Worm (Caenorhabditis elegans) whole organism, midembryonic: Measurements from ENCODE around the gene sri-65.
A peak's percentile ranks its signal among the peaks of the same experiment; 100 is the strongest.

Source experiments
- T22C8.4 ChIP-seq: fragments of 200-800 bp; sonication (Bioruptor generic); IDR thresholded peaks from 2 replicates; pipeline ENCODE4 v1.3.6; 2022; ENCODE audit warnings: missing genetic modification characterization, missing compliant biosample characterization
- cog-1 ChIP-seq: sonication (generic microtip); optimal IDR thresholded peaks from 2 replicates; lab custom pipeline; 2016; ENCODE audit warnings: missing genetic modification characterization, missing compliant biosample characterization
- flt-1 ChIP-seq: fragments of 200-800 bp; sonication (Bioruptor generic); IDR thresholded peaks from 2 replicates; pipeline ENCODE4 v1.3.6; 2022; ENCODE audit warnings: missing genetic modification characterization, missing compliant biosample characterization
- klf-2 ChIP-seq: fragments of 200-800 bp; sonication (Bioruptor generic); conservative IDR thresholded peaks from 2 replicates; pipeline ENCODE4 v1.3.6; 2022; ENCODE audit warnings: missing genetic modification reagents, missing genetic modification characterization, missing compliant biosample characterization
- med-1 ChIP-seq: sonication (generic microtip); optimal IDR thresholded peaks from 2 replicates; lab custom pipeline; 2017; ENCODE audit warnings: missing genetic modification characterization, mild to moderate bottlenecking, missing compliant biosample characterization, antibody characterized with exemption, missing genetic modification reagents; ENCODE audit not compliant: insufficient read depth
- ref-1 ChIP-seq: fragments of 200-800 bp; sonication (Bioruptor generic); conservative IDR thresholded peaks from 2 replicates; pipeline ENCODE4 v1.3.6; 2022; ENCODE audit warnings: missing genetic modification reagents, missing genetic modification characterization, missing compliant biosample characterization
- tab-1 ChIP-seq: fragments of 200-800 bp; sonication (Bioruptor generic); IDR thresholded peaks from 2 replicates; pipeline ENCODE4 v1.3.6; 2022; ENCODE audit warnings: missing genetic modification characterization, missing compliant biosample characterization
- ztf-23 ChIP-seq: fragments of 200-800 bp; sonication (Bioruptor generic); IDR thresholded peaks from 2 replicates; pipeline ENCODE4 v1.3.6; 2022; ENCODE audit warnings: missing genetic modification reagents, missing genetic modification characterization, missing compliant biosample characterization
- ztf-29 ChIP-seq: fragments of 200-800 bp; sonication (Bioruptor generic); IDR thresholded peaks from 2 replicates; pipeline ENCODE4 v1.3.6; 2022; ENCODE audit warnings: missing genetic modification reagents, missing genetic modification characterization, missing compliant biosample characterization

The sri-65 gene

ce11 chrV:16357253-16357652 is 30.9 kb downstream of the sri-65 start, which contains the start of gene pptr-1:
Gene pptr-1 (plus strand): TSS chrV:16357521.
- peak; percentile 22; the same call in 1 of the 2 replicates for TF ChIP-seq T22C8.4 (GFP tag; lab: Robert Waterston, UW)
- no peak for TF ChIP-seq tab-1 (GFP tag; lab: Robert Waterston, UW)

DNA sequence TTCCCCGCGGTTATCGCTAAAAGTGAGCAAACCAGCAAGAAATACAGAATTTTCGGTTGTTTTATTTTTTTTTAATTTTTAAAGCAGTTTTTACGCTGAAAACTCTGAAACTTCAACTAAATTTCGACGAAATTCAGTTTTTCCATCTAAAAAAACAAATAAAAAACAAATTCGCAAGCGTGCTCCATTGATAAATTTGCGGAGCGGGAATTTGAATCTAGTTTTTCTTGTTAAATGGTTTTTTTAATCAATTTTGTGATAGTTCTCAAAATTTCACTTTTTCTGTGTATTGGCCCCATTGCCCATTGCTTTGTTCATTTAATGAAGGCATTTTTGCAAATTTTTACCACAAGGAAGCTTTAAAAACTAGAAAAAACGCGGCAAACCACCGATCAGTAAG is 31.4 kb downstream of the sri-65 start:
- no peak for TF ChIP-seq med-1 (GFP tag; lab: Kevin White, UChicago)

DNA sequence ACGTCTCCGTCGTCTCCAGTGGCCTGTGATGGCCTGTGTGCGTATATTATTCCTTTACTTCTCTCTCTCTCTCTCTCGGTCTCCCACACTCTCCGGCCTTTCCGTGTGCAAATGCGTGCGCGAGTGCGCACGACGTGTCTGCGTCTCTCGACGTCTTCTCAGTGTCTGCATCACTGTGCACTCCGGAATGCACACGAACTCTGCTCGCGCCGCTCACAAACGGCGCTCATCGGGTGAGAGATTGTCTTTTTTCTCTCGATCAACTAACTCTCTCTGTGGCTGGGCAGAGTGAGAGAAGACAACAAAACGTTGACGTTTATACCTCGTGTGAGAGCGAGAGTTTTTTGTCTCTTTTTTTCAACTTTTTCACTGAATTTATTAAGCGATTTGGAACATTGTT is 32.2 kb downstream of the sri-65 start:
- TF ChIP-seq klf-2 (no peak), med-1 (GFP tag; lab: Kevin White, UChicago) (no peak), T22C8.4 (GFP tag; lab: Robert Waterston, UW) (no peak), ztf-23 (GFP tag; lab: Robert Waterston, UW) (no peak), ref-1 (GFP tag; lab: Robert Waterston, UW) (no peak), cog-1 (peak; percentile 71), tab-1 (GFP tag; lab: Robert Waterston, UW) (no peak), flt-1 (GFP tag; lab: Robert Waterston, UW) (peak; percentile 79), ztf-29 (GFP tag; lab: Robert Waterston, UW) (no peak)

DNA sequence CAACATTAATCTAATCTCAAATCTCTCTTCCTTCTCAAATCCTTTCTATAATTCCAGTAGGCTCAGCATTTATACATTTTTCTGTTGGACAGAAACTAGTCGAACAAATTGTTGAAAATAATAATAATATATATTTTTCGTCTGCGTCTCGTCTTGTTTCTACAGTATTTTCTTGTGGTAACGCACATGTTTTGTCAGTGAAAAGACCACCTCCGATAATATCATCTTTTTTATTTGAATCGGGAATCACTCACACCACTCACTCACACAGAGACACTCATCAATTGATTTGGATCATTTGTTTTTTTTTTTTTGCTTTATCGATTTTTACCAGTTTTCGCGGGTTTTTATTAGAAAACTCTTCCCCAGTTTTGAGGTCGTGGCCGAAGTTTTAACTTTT is 33.5 kb downstream of the sri-65 start:
- no peak for TF ChIP-seq ztf-23 (GFP tag; lab: Robert Waterston, UW)
- no peak for TF ChIP-seq cog-1
- TF ChIP-seq tab-1 (GFP tag; lab: Robert Waterston, UW) = no peak
- TF ChIP-seq flt-1 (GFP tag; lab: Robert Waterston, UW) = no peak
- TF ChIP-seq ztf-29 (GFP tag; lab: Robert Waterston, UW) = no peak
- TF ChIP-seq klf-2 = no peak

DNA sequence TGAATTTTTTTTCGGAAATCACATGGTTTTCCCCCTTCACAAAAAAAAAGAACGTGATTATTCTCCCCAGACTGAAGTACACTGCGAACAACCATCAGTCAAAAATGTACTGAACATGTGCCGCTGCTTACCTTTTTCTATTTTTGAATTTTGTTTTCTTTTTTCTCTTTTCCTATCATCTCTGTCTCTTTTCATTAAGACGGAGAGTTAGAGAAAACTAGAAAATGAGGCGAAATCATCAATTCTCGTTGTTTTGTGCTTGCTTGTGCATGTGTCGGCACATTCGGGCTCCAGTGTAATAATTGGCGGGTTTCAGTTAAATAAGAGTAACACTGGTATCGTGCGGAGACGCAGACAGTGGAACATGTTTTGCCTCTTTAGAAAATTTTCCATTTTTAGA is 35.9 kb downstream of the sri-65 start:
- TF ChIP-seq ztf-29 (GFP tag; lab: Robert Waterston, UW) (no peak), ref-1 (GFP tag; lab: Robert Waterston, UW) (no peak), flt-1 (GFP tag; lab: Robert Waterston, UW) (no peak), med-1 (GFP tag; lab: Kevin White, UChicago) (no peak)

DNA sequence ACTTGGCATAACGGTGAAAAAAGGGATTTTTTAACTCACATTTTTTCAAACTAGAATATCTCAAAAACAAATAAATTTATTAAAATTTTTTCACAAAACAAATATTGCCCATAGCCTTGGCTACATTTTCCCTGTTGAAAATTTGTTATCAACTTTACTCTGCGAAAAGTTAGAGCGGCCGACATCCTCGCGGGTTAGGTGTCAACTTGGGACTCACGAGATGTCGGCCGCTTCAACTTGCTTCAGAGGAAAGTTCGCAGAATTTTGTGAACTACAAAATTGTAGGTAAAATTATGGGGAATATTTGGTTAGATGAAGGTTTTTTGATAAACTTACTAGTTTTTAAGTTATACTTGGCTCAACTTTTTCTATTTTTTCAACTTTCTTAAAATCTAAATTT is 36.4 kb downstream of the sri-65 start:
- TF ChIP-seq cog-1 = no peak
- TF ChIP-seq T22C8.4 (GFP tag; lab: Robert Waterston, UW) = no peak
- no peak for TF ChIP-seq flt-1 (GFP tag; lab: Robert Waterston, UW)
- TF ChIP-seq tab-1 (GFP tag; lab: Robert Waterston, UW) = no peak
- TF ChIP-seq ztf-29 (GFP tag; lab: Robert Waterston, UW) = no peak
- no peak for TF ChIP-seq med-1 (GFP tag; lab: Kevin White, UChicago)
- no peak for TF ChIP-seq ztf-23 (GFP tag; lab: Robert Waterston, UW)
- TF ChIP-seq klf-2 = no peak
- TF ChIP-seq ref-1 (GFP tag; lab: Robert Waterston, UW) = no peak

DNA sequence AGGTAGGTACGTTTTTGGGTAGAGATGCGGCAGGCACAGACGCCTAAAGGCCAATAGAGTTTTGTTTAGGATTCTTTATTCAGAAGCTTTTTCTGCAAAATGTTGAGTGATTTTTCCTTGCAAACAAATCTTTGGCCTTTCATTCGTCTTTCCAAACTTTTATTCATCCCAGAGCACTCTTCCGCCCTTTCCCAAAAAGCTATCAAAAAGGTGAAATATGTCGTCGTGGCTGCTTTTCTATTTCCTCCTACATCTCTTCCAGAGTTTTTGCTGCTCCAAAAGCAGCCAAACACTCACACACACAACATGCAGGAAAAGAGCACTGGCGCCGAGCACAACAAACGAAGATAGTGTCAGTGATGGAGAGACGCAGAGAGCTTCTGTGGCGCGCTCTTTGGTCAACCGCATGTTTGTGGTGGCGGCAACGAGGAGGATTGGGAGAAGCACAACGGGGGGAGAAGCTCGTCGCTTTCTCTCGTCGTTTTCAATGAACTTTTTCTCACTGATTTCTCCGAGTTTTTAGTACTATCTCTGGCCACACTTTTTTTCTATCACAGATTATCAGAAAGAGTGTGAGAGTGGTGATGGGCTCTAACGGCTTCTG is 37.3 kb downstream of the sri-65 start:
- TF ChIP-seq cog-1 (no peak), flt-1 (GFP tag; lab: Robert Waterston, UW) (no peak), med-1 (GFP tag; lab: Kevin White, UChicago) (no peak), T22C8.4 (GFP tag; lab: Robert Waterston, UW) (no peak), tab-1 (GFP tag; lab: Robert Waterston, UW) (no peak), klf-2 (no peak), ztf-29 (GFP tag; lab: Robert Waterston, UW) (no peak), ztf-23 (GFP tag; lab: Robert Waterston, UW) (no peak), ref-1 (GFP tag; lab: Robert Waterston, UW) (no peak)

- no peak for TF ChIP-seq tab-1 (GFP tag; lab: Robert Waterston, UW)
- TF ChIP-seq ref-1 (GFP tag; lab: Robert Waterston, UW) = no peak
- TF ChIP-seq flt-1 (GFP tag; lab: Robert Waterston, UW) = no peak
- TF ChIP-seq ztf-23 (GFP tag; lab: Robert Waterston, UW) = no peak
- TF ChIP-seq T22C8.4 (GFP tag; lab: Robert Waterston, UW) = no peak
- TF ChIP-seq klf-2 = no peak
- TF ChIP-seq ztf-29 (GFP tag; lab: Robert Waterston, UW) = no peak
- no peak for TF ChIP-seq med-1 (GFP tag; lab: Kevin White, UChicago)
- no peak for TF ChIP-seq cog-1
These were observed 38.1 kb downstream of the sri-65 start for ce11 chrV:16350061-16350460.

DNA sequence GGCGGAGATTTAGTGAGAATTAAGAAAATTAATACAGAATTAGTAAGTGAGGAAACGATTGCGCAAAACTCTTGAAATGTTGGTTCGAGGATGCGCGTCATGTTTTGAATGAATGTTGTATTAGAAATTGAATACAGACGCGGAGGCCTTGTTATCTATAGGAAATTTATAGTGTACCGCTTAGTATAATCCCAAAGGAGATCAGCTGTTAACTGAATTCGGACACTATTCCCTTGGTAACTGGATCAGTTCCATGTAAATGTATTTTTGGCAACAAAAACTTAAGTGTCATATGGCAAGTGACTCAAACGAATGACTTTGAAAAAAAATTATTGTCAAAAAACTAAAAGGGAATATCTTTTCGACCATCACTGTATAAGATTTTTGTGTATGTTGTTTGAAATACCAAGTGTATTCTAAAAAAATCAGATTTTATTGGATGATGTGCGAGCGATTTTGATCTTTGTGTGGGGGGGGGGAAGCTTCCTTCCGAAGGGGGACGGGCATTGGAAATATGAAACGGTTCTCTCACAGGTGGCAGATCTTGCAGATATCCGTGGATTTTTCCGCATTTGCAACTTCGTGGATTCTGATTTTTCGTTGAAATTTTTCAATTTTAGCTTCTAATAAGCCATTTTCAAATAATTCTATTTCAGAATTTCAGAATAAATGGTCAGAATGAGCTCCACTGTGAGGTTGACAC is 41.6 kb downstream of the sri-65 start, which contains the start of the genes W08G11.5 and W08G11.1:
Gene W08G11.5 (minus strand): TSS at position 101 of the 703 bp plus-strand sequence.
Gene W08G11.1 (plus strand): TSS at position 653 of the 703 bp plus-strand sequence.
- TF ChIP-seq ref-1 (GFP tag; lab: Robert Waterston, UW) (no peak), flt-1 (GFP tag; lab: Robert Waterston, UW) (no peak), ztf-29 (GFP tag; lab: Robert Waterston, UW) (no peak), cog-1 (no peak), klf-2 (no peak), tab-1 (GFP tag; lab: Robert Waterston, UW) (no peak), ztf-23 (GFP tag; lab: Robert Waterston, UW) (no peak)

DNA sequence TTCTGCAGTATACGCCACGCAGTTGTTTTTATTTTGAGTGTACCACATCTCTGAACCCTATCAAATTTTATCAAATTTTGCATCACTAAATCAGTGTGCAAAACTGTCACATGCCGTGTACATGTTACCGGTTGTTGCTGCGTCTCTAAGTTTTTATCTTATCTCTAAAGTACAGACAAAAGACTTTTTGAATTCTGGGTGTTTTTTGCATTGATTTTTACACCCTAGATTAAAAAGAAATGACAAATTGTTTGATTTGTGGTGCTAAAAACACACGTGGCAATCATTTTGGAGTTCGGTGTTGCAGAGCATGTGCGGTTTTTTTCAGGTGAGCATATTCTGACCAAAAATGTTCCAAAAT is 45.9 kb downstream of the sri-65 start, which contains the start of gene nhr-193:
Gene nhr-193 (plus strand): TSS at position 51 of the 361 bp plus-strand sequence.
- TF ChIP-seq ref-1 (GFP tag; lab: Robert Waterston, UW) (no peak), tab-1 (GFP tag; lab: Robert Waterston, UW) (no peak), flt-1 (GFP tag; lab: Robert Waterston, UW) (no peak), cog-1 (no peak)
